Worm (Caenorhabditis elegans): Measurements from ENCODE around the gene ucr-1.
A peak's percentile ranks its signal among the peaks of the same experiment; 100 is the strongest.

ucr-1 gene

ce11 chrIII:5601999-5602398 lies 10.1 kb downstream of the ucr-1 start (continued):
- TF ChIP-seq hrde-1 (tag; optimal IDR thresholded peaks at IDR 0.05; ENCODE audit: borderline replicate concordance) (peak; percentile 77), tlf-1 (GFP tag; optimal IDR thresholded peaks at IDR 0.05) (peak; percentile 74), lin-26 (GFP tag; IDR thresholded peaks at IDR 0.05) (peak; percentile 96), Y56A3A.18 (GFP tag; IDR thresholded peaks at IDR 0.05) (peak; percentile 92), F39B2.1 (GFP tag; IDR thresholded peaks at IDR 0.05) (peak; percentile 69; the same call in 1 of the 2 replicates), ZK185.1 (tag; optimal IDR thresholded peaks at IDR 0.05; ENCODE audit: poor library complexity, severe bottlenecking) (peak; percentile 86), F23B12.7 (tag; optimal IDR thresholded peaks at IDR 0.05; ENCODE audit: insufficient read depth) (peak; percentile 91), snpc-4 (GFP tag; optimal IDR thresholded peaks at IDR 0.05) (peak; percentile 68), snpc-4 (tag; optimal IDR thresholded peaks at IDR 0.05) (peak; percentile 18 to 71 (median 64)), ccch-3 (GFP tag; optimal IDR thresholded peaks at IDR 0.05) (no peak), dpl-1 (GFP tag; optimal IDR thresholded peaks at IDR 0.05) (no peak), ceh-27 (GFP tag; optimal IDR thresholded peaks at IDR 0.05) (peak; percentile 82), gei-17 (GFP tag; optimal IDR thresholded peaks at IDR 0.05) (no peak), nfya-2 (GFP tag; IDR thresholded peaks at IDR 0.05) (0 out of 2 replicates have a peak, but pooled peaks have one; percentile 67), mxl-1 (tag; optimal IDR thresholded peaks at IDR 0.05) (peak; percentile 73), let-607 (tag; optimal IDR thresholded peaks at IDR 0.05) (peak; percentile 50 to 70), nhr-27 (tag; optimal IDR thresholded peaks at IDR 0.05) (peak; percentile 41), hmg-1.2 (GFP tag; IDR thresholded peaks at IDR 0.05) (peak; percentile 70)

- TF ChIP-seq Y67H2A.10 (GFP tag; conservative IDR thresholded peaks at IDR 0.05) (no peak; the same call in 1 of the 2 replicates), ceh-91 (GFP tag; IDR thresholded peaks at IDR 0.05) (no peak), pha-4 (tag; optimal IDR thresholded peaks at IDR 0.05) (peak; percentile 19), K12H6.12 (tag; optimal IDR thresholded peaks at IDR 0.05) (peak; percentile 62), cebp-1 (GFP tag; IDR thresholded peaks at IDR 0.05) (no peak), cebp-1 (tag; optimal IDR thresholded peaks at IDR 0.05) (peak; percentile 58), mcd-1 (GFP tag; IDR thresholded peaks at IDR 0.05) (peak; percentile 66), snpc-4 (GFP tag; optimal IDR thresholded peaks at IDR 0.05) (no peak), snpc-4 (tag; optimal IDR thresholded peaks at IDR 0.05) (peak in 2 of 4 experiments; percentile 18 to 33), unc-130 (GFP tag; optimal IDR thresholded peaks at IDR 0.05) (no peak), ceh-79 (tag; optimal IDR thresholded peaks at IDR 0.05) (no peak), gei-17 (GFP tag; optimal IDR thresholded peaks at IDR 0.05) (no peak), tbp1 (GFP tag; optimal IDR thresholded peaks at IDR 0.05) (peak; percentile 31), hmg-1.2 (GFP tag; IDR thresholded peaks at IDR 0.05) (peak; percentile 57; the same call in 1 of the 2 replicates), nhr-80 (tag; optimal IDR thresholded peaks at IDR 0.05) (peak; percentile 53), attf-3 (GFP tag; conservative IDR thresholded peaks at IDR 0.05) (peak; percentile 31; the same call in 1 of the 2 replicates), F33H1.4 (GFP tag; IDR thresholded peaks at IDR 0.05) (peak; percentile 19; the same call in 1 of the 2 replicates), Y53G8AR.9 (GFP tag; conservative IDR thresholded peaks at IDR 0.05) (0 out of 2 replicates have a peak, but pooled peaks have one; percentile 42), ets-4 (GFP tag; optimal IDR thresholded peaks at IDR 0.05) (peak; percentile 5), B0035.1 (tag; optimal IDR thresholded peaks at IDR 0.05) (no peak), sdz-38 (tag; optimal IDR thresholded peaks at IDR 0.05) (no peak), attf-5 (GFP tag; optimal IDR thresholded peaks at IDR 0.05) (peak; percentile 88), ceh-27 (GFP tag; optimal IDR thresholded peaks at IDR 0.05) (peak; percentile 83), zfh-2 (GFP tag; conservative IDR thresholded peaks at IDR 0.05) (peak; percentile 90), ztf-18 (tag; optimal IDR thresholded peaks at IDR 0.05) (peak; percentile 9), aptf-2 (GFP tag; conservative IDR thresholded peaks at IDR 0.05) (peak; percentile 45; the same call in 1 of the 2 replicates), Y56A3A.18 (GFP tag; IDR thresholded peaks at IDR 0.05) (no peak), fkh-3 (tag; optimal IDR thresholded peaks at IDR 0.05) (no peak), ceh-100 (GFP tag; IDR thresholded peaks at IDR 0.05) (peak; percentile 19; the same call in 1 of the 2 replicates), dox-1 (GFP tag; IDR thresholded peaks at IDR 0.05) (peak; percentile 33; the same call in 1 of the 2 replicates), madf-10 (tag; optimal IDR thresholded peaks at IDR 0.05) (peak; percentile 7), ekl-4 (GFP tag; IDR thresholded peaks at IDR 0.05) (peak; percentile 10; the same call in 1 of the 2 replicates), attf-6 (GFP tag; IDR thresholded peaks at IDR 0.05) (no peak)
Measured at ce11 chrIII:5603439-5603986, 11.6 kb downstream of the ucr-1 start, which contains the start of gene madf-11. madf-11 (minus strand) TSS chrIII:5603489.
